Worm (Caenorhabditis elegans) whole organism, L4 larva: ENCODE data around the gene ddx-19.

Source experiments
- ZK546.5 ChIP-seq, 2 experiments: sonication (generic microtip); optimal IDR thresholded peaks; 2 replicates each; lab custom pipeline; 2017; ENCODE audit warnings: missing biosample characterization in 2 of 2, missing genetic modification characterization in 2 of 2
- aly-2 ChIP-seq: sonication (generic microtip); optimal IDR thresholded peaks from 2 replicates; lab custom pipeline; 2018; ENCODE audit warnings: missing biosample characterization, missing genetic modification characterization
- daf-12 ChIP-seq: fragments of 150-350 bp; optimal IDR thresholded peaks from 2 replicates; lab custom pipeline; 2014; ENCODE audit warnings: missing biosample characterization, missing genetic modification reagents, missing genetic modification characterization
- egl-43 ChIP-seq: fragments of 200-800 bp; sonication (Bioruptor generic); IDR thresholded peaks from 2 replicates; pipeline ENCODE4 v1.3.6; 2022; ENCODE audit warnings: missing genetic modification reagents, missing genetic modification characterization, missing compliant biosample characterization
- nhr-237 ChIP-seq: sonication (generic microtip); optimal IDR thresholded peaks from 2 replicates; lab custom pipeline; 2017; ENCODE audit warnings: missing biosample characterization, missing genetic modification characterization
- nhr-25 ChIP-seq: sonication (generic microtip); optimal IDR thresholded peaks from 2 replicates; lab custom pipeline; 2017; ENCODE audit warnings: missing genetic modification characterization, mild to moderate bottlenecking, missing compliant biosample characterization, antibody characterized with exemption, moderate library complexity, borderline replicate concordance; ENCODE audit not compliant: insufficient read depth
- nhr-28 ChIP-seq: fragments of 150-350 bp; optimal IDR thresholded peaks from 2 replicates; lab custom pipeline; 2014; ENCODE audit warnings: missing biosample characterization, missing genetic modification characterization
- pqm-1 ChIP-seq: sonication (generic microtip); optimal IDR thresholded peaks from 2 replicates; lab custom pipeline; 2017; ENCODE audit warnings: missing biosample characterization, missing genetic modification characterization
- skn-1 ChIP-seq: fragments of 150-350 bp; optimal IDR thresholded peaks from 2 replicates; lab custom pipeline; 2014; ENCODE audit warnings: missing biosample characterization, missing genetic modification characterization
- snpc-1.2 ChIP-seq: fragments of 200-800 bp; sonication (Bioruptor generic); IDR thresholded peaks from 2 replicates; pipeline ENCODE4 v1.3.6; 2022; ENCODE audit warnings: missing genetic modification reagents, missing genetic modification characterization, missing compliant biosample characterization
- unc-130 ChIP-seq: sonication (generic microtip); optimal IDR thresholded peaks from 2 replicates; lab custom pipeline; 2016; ENCODE audit warnings: missing genetic modification reagents, missing genetic modification characterization, missing compliant biosample characterization
- unc-62 ChIP-seq, 3 experiments: fragments of 150-350 bp in 1 of 3; sonication (generic microtip); optimal IDR thresholded peaks in 2 of 3; peaks in 1 of 3; 1 replicate in 1 of 3; 2 replicates in 2 of 3; lab custom pipeline; 2014 to 2017; ENCODE audit warnings: missing biosample characterization in 3 of 3, missing genetic modification characterization in 3 of 3, missing genetic modification reagents in 3 of 3, missing genotype in 1 of 3

- no peak for TF ChIP-seq skn-1
- TF ChIP-seq egl-43 (GFP tag; lab: Robert Waterston, UW): no peak
- no peak for TF ChIP-seq nhr-28 (tag; lab: Kevin White, UChicago)
- TF ChIP-seq unc-62 (GFP tag; optimal IDR thresholded peaks at IDR 0.05 in 1 of 2; lab: Kevin White, UChicago): no peak
- no peak for TF ChIP-seq unc-62 (tag; optimal IDR thresholded peaks at IDR 0.05; lab: Kevin White, UChicago)
- TF ChIP-seq snpc-1.2 (GFP tag; lab: Robert Waterston, UW): no peak
- TF ChIP-seq nhr-25 (tag; lab: Kevin White, UChicago): no peak
- TF ChIP-seq daf-12 (tag; lab: Kevin White, UChicago): no peak
- no peak for TF ChIP-seq unc-130 (GFP tag; lab: Kevin White, UChicago)
- TF ChIP-seq aly-2 (tag; lab: Kevin White, UChicago): no peak
- no peak for TF ChIP-seq nhr-237 (tag; lab: Kevin White, UChicago)
- no peak for TF ChIP-seq ZK546.5 (tag; optimal IDR thresholded peaks at IDR 0.05; lab: Kevin White, UChicago)
- no peak for TF ChIP-seq pqm-1 (tag; lab: Kevin White, UChicago)
These were observed 42.6 kb downstream of the ddx-19 start, which contains the start of gene cct-2 for ce11 chrII:8927253-8927791.
